Worm (Caenorhabditis elegans) whole organism, L2 larva: ENCODE data around the gene B0285.6.

Experiments
- C34F6.9 ChIP-seq: fragments of 150-350 bp; optimal IDR thresholded peaks from 2 replicates; lab custom pipeline; 2014; ENCODE audit warnings: missing biosample characterization, missing genetic modification characterization
- F13H6.1 ChIP-seq: sonication (generic microtip); optimal IDR thresholded peaks from 2 replicates; lab custom pipeline; 2016; ENCODE audit warnings: missing genetic modification characterization, missing compliant biosample characterization
- R02D3.7 ChIP-seq: fragments of 150-350 bp; optimal IDR thresholded peaks from 2 replicates; lab custom pipeline; 2014; ENCODE audit warnings: missing biosample characterization, missing genetic modification characterization
- Y55F3AM.14 ChIP-seq: fragments of 200-800 bp; sonication (Bioruptor generic); optimal IDR thresholded peaks from 2 replicates; lab custom pipeline; 2018; ENCODE audit warnings: mild to moderate bottlenecking, missing genetic modification characterization, missing compliant biosample characterization
- ZK546.5 ChIP-seq: sonication (generic microtip); optimal IDR thresholded peaks from 2 replicates; lab custom pipeline; 2017; ENCODE audit warnings: missing biosample characterization, missing genetic modification characterization
- alr-1 ChIP-seq: fragments of 150-350 bp; optimal IDR thresholded peaks from 2 replicates; lab custom pipeline; 2014; ENCODE audit warnings: missing biosample characterization, missing genetic modification characterization
- aly-2 ChIP-seq: fragments of 150-350 bp; optimal IDR thresholded peaks from 2 replicates; lab custom pipeline; 2014; ENCODE audit warnings: missing biosample characterization, missing genetic modification characterization
- ama-1 ChIP-seq: fragments of 150-350 bp; optimal IDR thresholded peaks from 2 replicates; lab custom pipeline; 2018; ENCODE audit warnings: inconsistent platforms
- blmp-1 ChIP-seq: sonication (generic microtip); optimal IDR thresholded peaks from 2 replicates; lab custom pipeline; 2017; ENCODE audit warnings: missing genetic modification characterization, mild to moderate bottlenecking, missing compliant biosample characterization, antibody characterized with exemption, moderate library complexity; ENCODE audit not compliant: insufficient read depth
- ceh-16 ChIP-seq: fragments of 150-350 bp; optimal IDR thresholded peaks from 2 replicates; lab custom pipeline; 2014; ENCODE audit warnings: missing biosample characterization, missing genetic modification characterization
- ceh-82 ChIP-seq: fragments of 150-350 bp; optimal IDR thresholded peaks from 2 replicates; lab custom pipeline; 2014; ENCODE audit warnings: missing biosample characterization, missing genetic modification characterization
- crh-2 ChIP-seq: sonication (generic microtip); optimal IDR thresholded peaks from 2 replicates; lab custom pipeline; 2017; ENCODE audit warnings: missing biosample characterization, missing genetic modification characterization
- dmd-4 ChIP-seq: sonication (generic microtip); optimal IDR thresholded peaks from 2 replicates; lab custom pipeline; 2017; ENCODE audit warnings: missing biosample characterization, missing genetic modification characterization
- egl-27 ChIP-seq: sonication (generic microtip); optimal IDR thresholded peaks from 3 replicates; lab custom pipeline; 2017; ENCODE audit warnings: missing biosample characterization, missing genetic modification reagents, missing genetic modification characterization
- elt-1 ChIP-seq: fragments of 150-350 bp; optimal IDR thresholded peaks from 2 replicates; lab custom pipeline; 2014; ENCODE audit warnings: missing biosample characterization, missing genetic modification characterization
- elt-3 ChIP-seq: sonication (generic microtip); optimal IDR thresholded peaks from 2 replicates; lab custom pipeline; 2017; ENCODE audit warnings: missing biosample characterization, missing genetic modification characterization
- fos-1 ChIP-seq: fragments of 150-350 bp; optimal IDR thresholded peaks from 2 replicates; lab custom pipeline; 2014; ENCODE audit warnings: missing biosample characterization, missing genetic modification characterization
- gmeb-1 ChIP-seq: fragments of 150-350 bp; optimal IDR thresholded peaks from 2 replicates; lab custom pipeline; 2014; ENCODE audit warnings: missing biosample characterization, missing genetic modification characterization
- lin-11 ChIP-seq: fragments of 150-350 bp; sonication (generic microtip); optimal IDR thresholded peaks from 2 replicates; lab custom pipeline; 2014; ENCODE audit warnings: missing biosample characterization, missing genetic modification characterization, inconsistent platforms, mixed read lengths
- lin-13 ChIP-seq: fragments of 150-350 bp; optimal IDR thresholded peaks from 2 replicates; lab custom pipeline; 2014; ENCODE audit warnings: missing biosample characterization, missing genetic modification reagents, missing genetic modification characterization
- lin-39 ChIP-seq: fragments of 150-350 bp; optimal IDR thresholded peaks from 2 replicates; lab custom pipeline; 2014; ENCODE audit warnings: missing biosample characterization, missing genetic modification reagents, missing genetic modification characterization
- lsy-2 ChIP-seq, 2 experiments: fragments of 150-350 bp in 1 of 2; sonication (generic microtip) in 1 of 2; optimal IDR thresholded peaks; 2 replicates each; lab custom pipeline; 2014 to 2017; ENCODE audit warnings: missing biosample characterization in 2 of 2, missing genetic modification characterization in 2 of 2
- mab-5 ChIP-seq: fragments of 150-350 bp; optimal IDR thresholded peaks from 2 replicates; lab custom pipeline; 2014; ENCODE audit warnings: missing biosample characterization, missing genetic modification characterization
- mbf-1 ChIP-seq: sonication (generic microtip); optimal IDR thresholded peaks from 2 replicates; lab custom pipeline; 2017; ENCODE audit warnings: missing biosample characterization, missing genetic modification characterization
- mdl-1 ChIP-seq, 2 experiments: fragments of 150-350 bp in 1 of 2; sonication (generic microtip) in 1 of 2; optimal IDR thresholded peaks; 2 replicates each; lab custom pipeline; 2017; ENCODE audit warnings: missing biosample characterization in 2 of 2, missing genetic modification characterization in 2 of 2
- nhr-10 ChIP-seq: sonication (generic microtip); optimal IDR thresholded peaks from 2 replicates; lab custom pipeline; 2017; ENCODE audit warnings: missing biosample characterization, missing genetic modification characterization
- nhr-11 ChIP-seq: fragments of 150-350 bp; optimal IDR thresholded peaks from 2 replicates; lab custom pipeline; 2014; ENCODE audit warnings: missing biosample characterization, missing genetic modification characterization
- nhr-12 ChIP-seq: fragments of 150-350 bp; optimal IDR thresholded peaks from 2 replicates; lab custom pipeline; 2014; ENCODE audit warnings: missing biosample characterization, missing genetic modification characterization
- nhr-129 ChIP-seq: fragments of 150-350 bp; optimal IDR thresholded peaks from 2 replicates; lab custom pipeline; 2014; ENCODE audit warnings: missing biosample characterization, missing genetic modification characterization
- nhr-21 ChIP-seq: fragments of 150-350 bp; optimal IDR thresholded peaks from 2 replicates; lab custom pipeline; 2014; ENCODE audit warnings: missing biosample characterization, missing genetic modification characterization
- nhr-23 ChIP-seq: fragments of 150-350 bp; optimal IDR thresholded peaks from 2 replicates; lab custom pipeline; 2014; ENCODE audit warnings: missing biosample characterization, missing genetic modification reagents, missing genetic modification characterization
- nhr-237 ChIP-seq: fragments of 150-350 bp; optimal IDR thresholded peaks from 2 replicates; lab custom pipeline; 2014; ENCODE audit warnings: missing biosample characterization, missing genetic modification characterization
- nhr-25 ChIP-seq: fragments of 150-350 bp; sonication (generic microtip); optimal IDR thresholded peaks from 3 replicates; lab custom pipeline; 2014; ENCODE audit warnings: missing biosample characterization, missing genetic modification characterization
- nhr-6 ChIP-seq: fragments of 150-350 bp; optimal IDR thresholded peaks from 2 replicates; lab custom pipeline; 2014; ENCODE audit warnings: missing biosample characterization, missing genetic modification characterization
- nhr-77 ChIP-seq: fragments of 150-350 bp; optimal IDR thresholded peaks from 2 replicates; lab custom pipeline; 2014; ENCODE audit warnings: missing biosample characterization, missing genetic modification characterization
- peb-1 ChIP-seq: fragments of 150-350 bp; optimal IDR thresholded peaks from 2 replicates; lab custom pipeline; 2014; ENCODE audit warnings: missing biosample characterization, missing genetic modification characterization
- sem-4 ChIP-seq: fragments of 150-350 bp; optimal IDR thresholded peaks from 2 replicates; lab custom pipeline; 2014; ENCODE audit warnings: missing biosample characterization, missing genetic modification reagents, missing genetic modification characterization
- skn-1 ChIP-seq: sonication (generic microtip); optimal IDR thresholded peaks from 2 replicates; lab custom pipeline; 2017; ENCODE audit warnings: missing biosample characterization, missing genetic modification characterization
- sma-3 ChIP-seq: sonication (generic microtip); optimal IDR thresholded peaks from 2 replicates; lab custom pipeline; 2016; ENCODE audit warnings: missing genetic modification reagents, missing genetic modification characterization, missing compliant biosample characterization
- sma-9 ChIP-seq, 2 experiments: fragments of 150-350 bp in 1 of 2; sonication (generic microtip) in 1 of 2; optimal IDR thresholded peaks; 2 replicates each; lab custom pipeline; 2014 to 2016; ENCODE audit warnings: missing genetic modification characterization in 2 of 2, mild to moderate bottlenecking in 1 of 2, missing biosample characterization in 1 of 2, missing compliant biosample characterization in 1 of 2, missing genetic modification reagents in 1 of 2, moderate library complexity in 1 of 2
- snpc-4 ChIP-seq: fragments of 150-350 bp; optimal IDR thresholded peaks from 2 replicates; lab custom pipeline; 2014; ENCODE audit warnings: missing biosample characterization, missing genetic modification characterization
- unc-39 ChIP-seq: fragments of 150-350 bp; optimal IDR thresholded peaks from 2 replicates; lab custom pipeline; 2014; ENCODE audit warnings: missing biosample characterization, missing genetic modification characterization
- unc-55 ChIP-seq: fragments of 150-350 bp; sonication (generic microtip); optimal IDR thresholded peaks from 3 replicates; lab custom pipeline; 2014; ENCODE audit warnings: missing biosample characterization, missing genetic modification reagents, missing genetic modification characterization
- unc-62 ChIP-seq: fragments of 150-350 bp; optimal IDR thresholded peaks from 2 replicates; lab custom pipeline; 2014; ENCODE audit warnings: missing biosample characterization, missing genetic modification reagents, missing genetic modification characterization
- zag-1 ChIP-seq: fragments of 150-350 bp; optimal IDR thresholded peaks from 2 replicates; lab custom pipeline; 2014; ENCODE audit warnings: missing biosample characterization, missing genetic modification characterization
- ztf-1 ChIP-seq: fragments of 200-800 bp; sonication (Bioruptor generic); conservative IDR thresholded peaks from 2 replicates; pipeline ENCODE4 v1.3.6; 2022; ENCODE audit warnings: missing genetic modification characterization, missing compliant biosample characterization
- ztf-11 ChIP-seq: sonication (generic microtip); optimal IDR thresholded peaks from 2 replicates; lab custom pipeline; 2017; ENCODE audit warnings: missing biosample characterization, missing genetic modification characterization
- ztf-4 ChIP-seq: fragments of 150-350 bp; optimal IDR thresholded peaks from 2 replicates; lab custom pipeline; 2014; ENCODE audit warnings: missing biosample characterization, missing genetic modification characterization

B0285.6 gene

ce11 chrIII:4330984-4331383 is 18.9 kb upstream of the B0285.6 start, which contains the start of gene gly-6:
gly-6 (minus strand) TSS chrIII:4331228.
- no peak for TF ChIP-seq crh-2 (tag; lab: Kevin White, UChicago)
- TF ChIP-seq nhr-25 = peak; percentile 61
- no peak for TF ChIP-seq nhr-129 (tag; lab: Kevin White, UChicago)

- TF ChIP-seq lin-39 (tag; lab: Kevin White, UChicago) (no peak), elt-1 (no peak), snpc-4 (tag; lab: Kevin White, UChicago) (peak; percentile 34), peb-1 (tag; lab: Kevin White, UChicago) (no peak), egl-27 (no peak), R02D3.7 (tag; lab: Kevin White, UChicago) (no peak), gmeb-1 (tag; lab: Kevin White, UChicago) (peak; percentile 38), alr-1 (tag; lab: Kevin White, UChicago) (no peak), F13H6.1 (tag; lab: Kevin White, UChicago) (peak; percentile 16), lsy-2 (tag; optimal IDR thresholded peaks at IDR 0.05; lab: Kevin White, UChicago) (peak in 1 of 2 experiments; percentile 65), nhr-77 (tag; lab: Kevin White, UChicago) (no peak), unc-55 (GFP tag; lab: Kevin White, UChicago) (peak; percentile 73), lin-11 (tag; lab: Kevin White, UChicago) (no peak), ztf-1 (GFP tag; lab: Robert Waterston, UW) (no peak), nhr-23 (tag; lab: Kevin White, UChicago) (no peak), mdl-1 (tag; optimal IDR thresholded peaks at IDR 0.05; lab: Kevin White, UChicago) (no peak), crh-2 (tag; lab: Kevin White, UChicago) (peak; percentile 47), zag-1 (tag; lab: Kevin White, UChicago) (no peak), nhr-25 (no peak), unc-62 (no peak), nhr-129 (tag; lab: Kevin White, UChicago) (peak; percentile 3), blmp-1 (no peak), sma-9 (GFP tag; optimal IDR thresholded peaks at IDR 0.05; lab: Kevin White, UChicago) (peak; percentile 39), sma-9 (tag; optimal IDR thresholded peaks at IDR 0.05; lab: Kevin White, UChicago) (no peak), C34F6.9 (tag; lab: Kevin White, UChicago) (peak; percentile 75), dmd-4 (tag; lab: Kevin White, UChicago) (no peak), nhr-12 (tag; lab: Kevin White, UChicago) (no peak), aly-2 (tag; lab: Kevin White, UChicago) (no peak), ceh-82 (tag; lab: Kevin White, UChicago) (no peak), fos-1 (tag; lab: Kevin White, UChicago) (no peak), nhr-6 (no peak), ZK546.5 (tag; lab: Kevin White, UChicago) (no peak), sma-3 (GFP tag; lab: Kevin White, UChicago) (peak; percentile 3), nhr-21 (no peak), unc-39 (tag; lab: Kevin White, UChicago) (no peak), ztf-4 (no peak), ama-1 (lab: Kevin White, UChicago) (no peak), nhr-10 (no peak), elt-3 (no peak), lin-13 (GFP tag; lab: Kevin White, UChicago) (peak; percentile 26), ceh-16 (no peak), skn-1 (no peak), sem-4 (tag; lab: Kevin White, UChicago) (no peak), Y55F3AM.14 (GFP tag; lab: Kevin White, UChicago) (no peak), mab-5 (no peak), ztf-11 (tag; lab: Kevin White, UChicago) (no peak), nhr-237 (tag; lab: Kevin White, UChicago) (no peak), mbf-1 (tag; lab: Kevin White, UChicago) (no peak), nhr-11 (tag; lab: Kevin White, UChicago) (no peak)
Observed at ce11 chrIII:4332543-4333042, 17.3 kb upstream of the B0285.6 start, which contains the start of gene cdk-12. cdk-12 (plus strand) TSS chrIII:4332992.
